Worm (Caenorhabditis elegans) whole organism, L4/young adult: Measurements from ENCODE around the gene glr-4.

Experiments
- W03F9.2 ChIP-seq: fragments of 150-350 bp; optimal IDR thresholded peaks from 2 replicates; lab custom pipeline; 2014; ENCODE audit warnings: missing biosample characterization, missing genetic modification characterization
- dao-5 ChIP-seq: sonication (generic microtip); optimal IDR thresholded peaks from 2 replicates; lab custom pipeline; 2016; ENCODE audit warnings: missing genotype, missing genetic modification characterization, moderate library complexity, missing compliant biosample characterization
- him-1 ChIP-seq: sonication (generic microtip); optimal IDR thresholded peaks from 2 replicates; lab custom pipeline; 2016; ENCODE audit warnings: missing genotype, missing genetic modification reagents, missing genetic modification characterization, missing compliant biosample characterization

ce11 chrII:7753500-7753899 is 40.6 kb downstream of the glr-4 start, which contains the start of gene trx-1:
- TF ChIP-seq him-1 (tag; lab: Kevin White, UChicago), result no peak
- TF ChIP-seq dao-5 (tag; lab: Kevin White, UChicago), result no peak
- TF ChIP-seq W03F9.2, result no peak
